Worm (Caenorhabditis elegans) whole organism, L1 larva: ENCODE measurements around the gene C23G10.5.

Source experiments
- C04F5.9 ChIP-seq: sonication (generic microtip); optimal IDR thresholded peaks from 2 replicates; lab custom pipeline; 2016; ENCODE audit warnings: missing genetic modification characterization, missing compliant biosample characterization
- C16A3.4 ChIP-seq: fragments of 150-350 bp; optimal IDR thresholded peaks from 2 replicates; lab custom pipeline; 2014; ENCODE audit warnings: missing biosample characterization, missing genetic modification characterization
- C34B4.2 ChIP-seq: sonication (generic microtip); optimal IDR thresholded peaks from 2 replicates; lab custom pipeline; 2017; ENCODE audit warnings: mild to moderate bottlenecking, missing genetic modification characterization, missing compliant biosample characterization
- aha-1 ChIP-seq: fragments of 150-350 bp; optimal IDR thresholded peaks from 2 replicates; lab custom pipeline; 2014; ENCODE audit warnings: missing biosample characterization, missing genetic modification characterization
- alr-1 ChIP-seq: fragments of 200-800 bp; sonication (Bioruptor generic); optimal IDR thresholded peaks from 2 replicates; lab custom pipeline; 2018; ENCODE audit warnings: borderline replicate concordance, mild to moderate bottlenecking, missing genetic modification characterization, missing compliant biosample characterization
- aly-2 ChIP-seq: fragments of 150-350 bp; optimal IDR thresholded peaks from 2 replicates; lab custom pipeline; 2014; ENCODE audit warnings: missing biosample characterization, missing genetic modification characterization
- blmp-1 ChIP-seq: fragments of 150-350 bp; optimal IDR thresholded peaks from 2 replicates; lab custom pipeline; 2014; ENCODE audit warnings: missing biosample characterization, missing genetic modification characterization
- dpl-1 ChIP-seq, 3 experiments: fragments of 150-350 bp in 2 of 3; sonication (generic microtip) in 1 of 3; optimal IDR thresholded peaks; 2 replicates each; lab custom pipeline; 2014 to 2017; ENCODE audit warnings: missing biosample characterization in 3 of 3, missing genetic modification characterization in 3 of 3, missing genetic modification reagents in 3 of 3
- efl-1 ChIP-seq, 4 experiments: fragments of 150-350 bp; optimal IDR thresholded peaks in 3 of 4; peaks in 1 of 4; 1 replicate in 1 of 4; 2 replicates in 3 of 4; lab custom pipeline; 2014; ENCODE audit warnings: missing biosample characterization in 2 of 4, missing genetic modification characterization in 2 of 4, missing genetic modification reagents in 2 of 4
- egl-13 ChIP-seq: sonication (generic microtip); optimal IDR thresholded peaks from 2 replicates; lab custom pipeline; 2016; ENCODE audit warnings: missing genotype, missing genetic modification reagents, missing genetic modification characterization, missing compliant biosample characterization
- egl-27 ChIP-seq, 2 experiments: fragments of 150-350 bp in 1 of 2; sonication (generic microtip); optimal IDR thresholded peaks; 3 replicates each; lab custom pipeline; 2017 to 2018; ENCODE audit warnings: missing biosample characterization in 2 of 2, missing genetic modification characterization in 2 of 2, missing genetic modification reagents in 2 of 2
- fkh-10 ChIP-seq: sonication (generic microtip); optimal IDR thresholded peaks from 2 replicates; lab custom pipeline; 2017; ENCODE audit warnings: missing biosample characterization, missing genetic modification reagents, missing genetic modification characterization
- fkh-8 ChIP-seq: sonication (generic microtip); optimal IDR thresholded peaks from 2 replicates; lab custom pipeline; 2016; ENCODE audit warnings: mild to moderate bottlenecking, missing genetic modification characterization, missing compliant biosample characterization
- fos-1 ChIP-seq: fragments of 150-350 bp; optimal IDR thresholded peaks from 2 replicates; lab custom pipeline; 2014; ENCODE audit warnings: missing biosample characterization, missing genetic modification characterization
- grh-1 ChIP-seq: fragments of 200-800 bp; sonication (Bioruptor generic); IDR thresholded peaks from 2 replicates; pipeline ENCODE4 v1.3.6; 2022; ENCODE audit warnings: missing genetic modification reagents, missing genetic modification characterization, missing compliant biosample characterization
- hlh-17 ChIP-seq: fragments of 200-800 bp; sonication (Bioruptor generic); optimal IDR thresholded peaks from 2 replicates; lab custom pipeline; 2018; ENCODE audit warnings: missing genetic modification characterization, mild to moderate bottlenecking, missing compliant biosample characterization, moderate library complexity, borderline replicate concordance
- lin-14 ChIP-seq: fragments of 200-800 bp; sonication (Bioruptor generic); optimal IDR thresholded peaks from 2 replicates; lab custom pipeline; 2018; ENCODE audit warnings: mild to moderate bottlenecking, missing genetic modification characterization, moderate library complexity, missing compliant biosample characterization
- lin-35 ChIP-seq, 2 experiments: fragments of 150-350 bp; optimal IDR thresholded peaks; 2 replicates each; lab custom pipeline; 2014; ENCODE audit warnings: missing biosample characterization in 2 of 2, missing genetic modification characterization in 2 of 2, missing genetic modification reagents in 2 of 2
- lir-3 ChIP-seq: sonication (generic microtip); optimal IDR thresholded peaks from 2 replicates; lab custom pipeline; 2016; ENCODE audit warnings: mild to moderate bottlenecking, missing genetic modification characterization, moderate library complexity, missing compliant biosample characterization; ENCODE audit not compliant: poor library complexity
- mab-9 ChIP-seq: fragments of 200-800 bp; sonication (Bioruptor generic); IDR thresholded peaks from 2 replicates; pipeline ENCODE4 v1.3.6; 2022; ENCODE audit warnings: missing genetic modification reagents, missing genetic modification characterization, missing compliant biosample characterization
- mdl-1 ChIP-seq, 2 experiments: fragments of 150-350 bp; optimal IDR thresholded peaks; 2 replicates each; lab custom pipeline; 2014 to 2017; ENCODE audit warnings: missing biosample characterization in 2 of 2, missing genetic modification characterization in 2 of 2, inconsistent platforms in 1 of 2
- nhr-19 ChIP-seq: fragments of 200-800 bp; sonication (Bioruptor generic); conservative IDR thresholded peaks from 2 replicates; pipeline ENCODE4 v1.3.6; 2022; ENCODE audit warnings: missing genetic modification characterization, missing compliant biosample characterization
- nhr-237 ChIP-seq: fragments of 150-350 bp; optimal IDR thresholded peaks from 2 replicates; lab custom pipeline; 2014; ENCODE audit warnings: missing biosample characterization, missing genetic modification characterization
- nhr-71 ChIP-seq: sonication (generic microtip); optimal IDR thresholded peaks from 2 replicates; lab custom pipeline; 2016; ENCODE audit warnings: mild to moderate bottlenecking, missing genetic modification characterization, moderate library complexity, missing compliant biosample characterization
- nhr-84 ChIP-seq: sonication (generic microtip); optimal IDR thresholded peaks from 2 replicates; lab custom pipeline; 2017; ENCODE audit warnings: missing biosample characterization, missing genetic modification characterization
- nhr-85 ChIP-seq: sonication (generic microtip); peaks from one replicate; lab custom pipeline; 2016; ENCODE audit warnings: missing genetic modification characterization, inconsistent platforms, missing compliant biosample characterization
- pag-3 ChIP-seq: sonication (generic microtip); optimal IDR thresholded peaks from 2 replicates; lab custom pipeline; 2017; ENCODE audit warnings: missing genetic modification characterization, mild to moderate bottlenecking, missing compliant biosample characterization, antibody characterized with exemption, borderline replicate concordance; ENCODE audit not compliant: insufficient read depth
- rnt-1 ChIP-seq: sonication (generic microtip); optimal IDR thresholded peaks from 2 replicates; lab custom pipeline; 2016; ENCODE audit warnings: mild to moderate bottlenecking, missing genetic modification characterization, moderate library complexity, missing compliant biosample characterization
- skn-1 ChIP-seq: fragments of 150-350 bp; optimal IDR thresholded peaks from 2 replicates; lab custom pipeline; 2014; ENCODE audit warnings: missing biosample characterization, missing genetic modification characterization
- snpc-4 ChIP-seq: fragments of 150-350 bp; optimal IDR thresholded peaks from 2 replicates; lab custom pipeline; 2014; ENCODE audit warnings: missing biosample characterization, missing genetic modification characterization
- sox-4 ChIP-seq: sonication (generic microtip); optimal IDR thresholded peaks from 2 replicates; lab custom pipeline; 2016; ENCODE audit warnings: missing genetic modification characterization, missing compliant biosample characterization
- sptf-1 ChIP-seq: fragments of 150-350 bp; optimal IDR thresholded peaks from 2 replicates; lab custom pipeline; 2014; ENCODE audit warnings: missing biosample characterization, missing genetic modification characterization
- sup-37 ChIP-seq: fragments of 200-800 bp; sonication (Bioruptor generic); optimal IDR thresholded peaks from 2 replicates; lab custom pipeline; 2018; ENCODE audit warnings: mild to moderate bottlenecking, missing genetic modification characterization, missing compliant biosample characterization
- tbx-2 ChIP-seq: sonication (generic microtip); optimal IDR thresholded peaks from 2 replicates; lab custom pipeline; 2016; ENCODE audit warnings: missing genetic modification characterization, missing compliant biosample characterization
- unc-130 ChIP-seq: fragments of 150-350 bp; optimal IDR thresholded peaks from 2 replicates; lab custom pipeline; 2017; ENCODE audit warnings: missing biosample characterization, missing genetic modification characterization, inconsistent platforms
- unc-62 ChIP-seq: fragments of 150-350 bp; optimal IDR thresholded peaks from 2 replicates; lab custom pipeline; 2014; ENCODE audit warnings: missing biosample characterization, missing genetic modification reagents, missing genetic modification characterization
- unc-86 ChIP-seq: sonication (generic microtip); optimal IDR thresholded peaks from 2 replicates; lab custom pipeline; 2016; ENCODE audit warnings: missing genetic modification characterization, missing compliant biosample characterization
- unc-98 ChIP-seq: fragments of 200-800 bp; sonication (Bioruptor generic); IDR thresholded peaks from 2 replicates; pipeline ENCODE4 v1.3.6; 2022; ENCODE audit warnings: missing genetic modification characterization, missing compliant biosample characterization
- zag-1 ChIP-seq: fragments of 150-350 bp; optimal IDR thresholded peaks from 2 replicates; lab custom pipeline; 2014; ENCODE audit warnings: missing biosample characterization, missing genetic modification characterization
- ztf-11 ChIP-seq, 2 experiments: sonication (generic microtip); optimal IDR thresholded peaks; 2 replicates each; lab custom pipeline; 2016 to 2017; ENCODE audit warnings: missing genetic modification characterization in 2 of 2, missing biosample characterization in 1 of 2, missing compliant biosample characterization in 1 of 2
- ztf-4 ChIP-seq: fragments of 150-350 bp; optimal IDR thresholded peaks from 2 replicates; lab custom pipeline; 2014; ENCODE audit warnings: missing biosample characterization, missing genetic modification characterization

The C23G10.5 gene

DNA sequence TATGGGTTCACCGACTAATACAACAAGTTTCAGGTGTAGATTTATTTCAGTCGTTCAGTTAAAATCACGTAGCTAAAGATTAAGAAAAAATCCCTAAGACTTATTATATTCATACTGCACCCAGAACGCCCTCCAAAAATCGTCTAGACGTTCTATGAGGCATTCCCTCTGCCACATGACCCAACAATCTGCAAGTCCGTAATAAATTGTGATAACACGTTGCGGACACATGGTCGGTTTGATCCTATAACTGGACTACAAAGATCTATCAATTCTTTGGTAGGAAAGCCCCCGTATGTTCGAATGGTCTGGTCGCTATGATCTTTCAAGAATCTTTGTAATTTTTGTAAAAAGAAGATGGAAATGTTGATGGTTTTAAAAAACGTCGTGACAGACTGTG is 25.0 kb downstream of the C23G10.5 start (continued):
- TF ChIP-seq sptf-1 (tag; lab: Kevin White, UChicago) (no peak), sox-4 (tag; lab: Kevin White, UChicago) (no peak), unc-62 (GFP tag; lab: Kevin White, UChicago) (no peak), lir-3 (tag; lab: Kevin White, UChicago) (no peak), ztf-11 (tag; optimal IDR thresholded peaks at IDR 0.05; lab: Kevin White, UChicago) (no peak), egl-27 (tag; optimal IDR thresholded peaks at IDR 0.05; lab: Kevin White, UChicago) (no peak), aly-2 (tag; lab: Kevin White, UChicago) (no peak), dpl-1 (GFP tag; optimal IDR thresholded peaks at IDR 0.05; lab: Kevin White, UChicago) (peak in 1 of 3 experiments; percentile 13), C16A3.4 (tag; lab: Kevin White, UChicago) (no peak), tbx-2 (no peak), grh-1 (GFP tag; lab: Robert Waterston, UW) (no peak), unc-98 (GFP tag; lab: Robert Waterston, UW) (no peak), snpc-4 (tag; lab: Kevin White, UChicago) (no peak), efl-1 (optimal IDR thresholded peaks at IDR 0.05; lab: Kevin White, UChicago) (no peak), efl-1 (GFP tag; optimal IDR thresholded peaks at IDR 0.05 in 1 of 2; lab: Kevin White, UChicago) (no peak), rnt-1 (tag; lab: Kevin White, UChicago) (no peak), C34B4.2 (no peak), aha-1 (tag; lab: Kevin White, UChicago) (no peak), zag-1 (tag; lab: Kevin White, UChicago) (no peak), alr-1 (no peak), nhr-85 (tag; lab: Kevin White, UChicago) (peak; percentile 47), nhr-237 (tag; lab: Kevin White, UChicago) (no peak), nhr-84 (no peak), ztf-4 (no peak), nhr-71 (tag; lab: Kevin White, UChicago) (no peak), mab-9 (GFP tag; lab: Robert Waterston, UW) (no peak), nhr-19 (GFP tag; lab: Robert Waterston, UW) (peak; percentile 67), mdl-1 (tag; optimal IDR thresholded peaks at IDR 0.05; lab: Kevin White, UChicago) (peak in 1 of 2 experiments; percentile 59), unc-130 (peak; percentile 44), hlh-17 (no peak), C04F5.9 (tag; lab: Kevin White, UChicago) (no peak), egl-13 (no peak), lin-35 (GFP tag; optimal IDR thresholded peaks at IDR 0.05; lab: Kevin White, UChicago) (peak in 1 of 2 experiments; percentile 47), skn-1 (tag; lab: Kevin White, UChicago) (no peak), fkh-10 (no peak)

DNA sequence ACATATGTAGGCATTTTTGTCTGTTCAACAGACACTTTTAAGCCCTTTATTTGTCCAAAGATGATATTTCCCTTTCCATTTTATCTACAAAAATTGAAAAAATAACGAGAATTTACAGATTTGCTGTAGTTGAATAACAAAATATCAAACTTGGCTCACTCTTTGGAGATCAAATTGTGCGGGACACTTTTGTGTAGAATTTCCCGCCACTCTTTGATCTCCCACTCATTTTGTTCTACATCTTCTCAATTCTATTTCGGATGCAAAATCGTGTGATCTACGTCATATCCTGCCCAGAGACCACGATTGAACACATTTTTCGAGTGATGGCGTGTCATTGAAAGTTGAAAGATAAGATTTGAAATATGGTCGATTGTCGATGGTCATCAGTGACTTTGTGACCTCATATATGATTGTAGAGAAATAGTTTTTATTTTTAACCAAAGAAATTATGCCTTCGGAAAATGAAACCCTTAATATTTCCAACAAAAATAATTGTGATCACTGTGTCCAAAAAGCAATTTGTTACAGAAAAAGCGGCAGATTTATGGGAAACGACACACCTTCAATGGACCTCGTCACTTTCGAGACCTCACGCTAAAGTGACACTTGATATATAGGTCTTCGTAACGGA is 26.0 kb downstream of the C23G10.5 start, which contains the start of gene hot-4:
TSS of gene hot-4 (plus strand) at position 584 of the 634 bp plus-strand sequence.
- peak; percentile 34 for TF ChIP-seq blmp-1
- no peak for TF ChIP-seq sup-37 (GFP tag; lab: Kevin White, UChicago)
- TF ChIP-seq pag-3, result no peak

ce11 chrIII:6221403-6221802 is 30.5 kb downstream of the C23G10.5 start:
- TF ChIP-seq unc-86 (tag; lab: Kevin White, UChicago) (peak; percentile 5), fkh-8 (tag; lab: Kevin White, UChicago) (peak; percentile 57), fos-1 (no peak), lin-14 (peak; percentile 30)
